Worm (Caenorhabditis elegans) whole organism, young adult: ENCODE data around the gene ZK899.1.

Experiments
- B0035.1 ChIP-seq: sonication (generic microtip); optimal IDR thresholded peaks from 2 replicates; lab custom pipeline; 2016; ENCODE audit warnings: missing genetic modification characterization, mild to moderate bottlenecking, missing compliant biosample characterization, missing genotype, missing genetic modification reagents
- K12H6.12 ChIP-seq: fragments of 200-800 bp; sonication (Bioruptor generic); optimal IDR thresholded peaks from 2 replicates; lab custom pipeline; 2018; ENCODE audit warnings: mild to moderate bottlenecking, missing genetic modification characterization, missing compliant biosample characterization
- T07F8.4 ChIP-seq: sonication (generic microtip); optimal IDR thresholded peaks from 2 replicates; lab custom pipeline; 2016; ENCODE audit warnings: mild to moderate bottlenecking, missing genetic modification characterization, moderate library complexity, missing compliant biosample characterization
- Y67H2A.10 ChIP-seq: fragments of 200-800 bp; sonication (Bioruptor generic); conservative IDR thresholded peaks from 2 replicates; pipeline ENCODE4 v1.3.6; 2022; ENCODE audit warnings: missing genetic modification reagents, missing genetic modification characterization, missing compliant biosample characterization
- Y95B8A.8 ChIP-seq: fragments of 200-800 bp; sonication (Bioruptor generic); IDR thresholded peaks from 2 replicates; pipeline ENCODE4 v1.3.6; 2022; ENCODE audit warnings: missing genetic modification reagents, missing genetic modification characterization, missing compliant biosample characterization
- ZK185.1 ChIP-seq: sonication (generic microtip); optimal IDR thresholded peaks from 2 replicates; lab custom pipeline; 2016; ENCODE audit warnings: mild to moderate bottlenecking, missing genetic modification characterization, missing compliant biosample characterization; ENCODE audit not compliant: poor library complexity, severe bottlenecking
- atf-7 ChIP-seq: sonication (generic microtip); optimal IDR thresholded peaks from 2 replicates; lab custom pipeline; 2017; ENCODE audit warnings: mild to moderate bottlenecking, missing genetic modification characterization, missing compliant biosample characterization
- attf-5 ChIP-seq: fragments of 200-800 bp; sonication (Bioruptor generic); optimal IDR thresholded peaks from 2 replicates; lab custom pipeline; 2018; ENCODE audit warnings: mild to moderate bottlenecking, missing genetic modification characterization, missing compliant biosample characterization
- bed-1 ChIP-seq: fragments of 200-800 bp; sonication (Bioruptor generic); IDR thresholded peaks from 2 replicates; pipeline ENCODE4 v1.3.6; 2022; ENCODE audit warnings: missing genetic modification reagents, missing genetic modification characterization, missing compliant biosample characterization
- bed-2 ChIP-seq: fragments of 200-800 bp; sonication (Bioruptor generic); IDR thresholded peaks from 2 replicates; pipeline ENCODE4 v1.3.6; 2022; ENCODE audit warnings: missing genetic modification reagents, missing genetic modification characterization, missing compliant biosample characterization
- cebp-1 ChIP-seq, 2 experiments: fragments of 200-800 bp in 1 of 2; sonication (Bioruptor generic) in 1 of 2; sonication (generic microtip) in 1 of 2; IDR thresholded peaks in 1 of 2; optimal IDR thresholded peaks in 1 of 2; 2 replicates each; pipeline versions ENCODE4 v1.3.6 to Lab custom; 2017 to 2022; ENCODE audit warnings: missing compliant biosample characterization in 2 of 2, missing genetic modification characterization in 2 of 2, mild to moderate bottlenecking in 1 of 2, missing genetic modification reagents in 1 of 2, moderate library complexity in 1 of 2
- cebp-2 ChIP-seq: fragments of 200-800 bp; sonication (Bioruptor generic); IDR thresholded peaks from 2 replicates; pipeline ENCODE4 v1.3.6; 2022; ENCODE audit warnings: missing genetic modification characterization, missing compliant biosample characterization
- ceh-100 ChIP-seq: fragments of 200-800 bp; sonication (Bioruptor generic); IDR thresholded peaks from 2 replicates; pipeline ENCODE4 v1.3.6; 2022; ENCODE audit warnings: missing genetic modification reagents, missing genetic modification characterization, missing compliant biosample characterization
- ceh-40 ChIP-seq: fragments of 200-800 bp; sonication (Bioruptor generic); IDR thresholded peaks from 2 replicates; pipeline ENCODE4 v1.3.6; 2022; ENCODE audit warnings: missing genetic modification characterization, missing compliant biosample characterization
- ceh-79 ChIP-seq: sonication (generic microtip); optimal IDR thresholded peaks from 2 replicates; lab custom pipeline; 2017; ENCODE audit warnings: mild to moderate bottlenecking, missing genetic modification characterization, missing compliant biosample characterization
- chd-7 ChIP-seq: sonication (generic microtip); optimal IDR thresholded peaks from 2 replicates; lab custom pipeline; 2016; ENCODE audit warnings: mild to moderate bottlenecking, missing genetic modification characterization, moderate library complexity, missing compliant biosample characterization
- die-1 ChIP-seq: sonication (generic microtip); optimal IDR thresholded peaks from 2 replicates; lab custom pipeline; 2016; ENCODE audit warnings: missing genotype, mild to moderate bottlenecking, missing genetic modification characterization, missing compliant biosample characterization
- egl-44 ChIP-seq: fragments of 200-800 bp; sonication (Bioruptor generic); IDR thresholded peaks from 2 replicates; pipeline ENCODE4 v1.3.6; 2022; ENCODE audit warnings: missing genetic modification reagents, missing genetic modification characterization, missing compliant biosample characterization
- ekl-4 ChIP-seq: fragments of 200-800 bp; sonication (Bioruptor generic); IDR thresholded peaks from 2 replicates; pipeline ENCODE4 v1.3.6; 2022; ENCODE audit warnings: missing genetic modification reagents, missing genetic modification characterization, missing compliant biosample characterization
- ets-4 ChIP-seq: fragments of 200-800 bp; sonication (Bioruptor generic); optimal IDR thresholded peaks from 2 replicates; lab custom pipeline; 2018; ENCODE audit warnings: mild to moderate bottlenecking, missing genetic modification characterization, missing compliant biosample characterization
- fkh-3 ChIP-seq: sonication (generic microtip); optimal IDR thresholded peaks from 2 replicates; lab custom pipeline; 2016; ENCODE audit warnings: mild to moderate bottlenecking, missing genetic modification characterization, missing compliant biosample characterization
- hmg-1.2 ChIP-seq: fragments of 200-800 bp; sonication (Bioruptor generic); IDR thresholded peaks from 2 replicates; pipeline ENCODE4 v1.3.6; 2022; ENCODE audit warnings: missing genetic modification reagents, missing genetic modification characterization, missing compliant biosample characterization
- hrde-1 ChIP-seq: sonication (generic microtip); optimal IDR thresholded peaks from 2 replicates; lab custom pipeline; 2016; ENCODE audit warnings: missing genetic modification characterization, mild to moderate bottlenecking, missing compliant biosample characterization, moderate library complexity, missing genotype, missing genetic modification reagents, borderline replicate concordance
- let-607 ChIP-seq, 2 experiments: fragments of 200-800 bp in 1 of 2; sonication (Bioruptor generic) in 1 of 2; sonication (generic microtip) in 1 of 2; optimal IDR thresholded peaks; 2 replicates each; lab custom pipeline; 2016 to 2018; ENCODE audit warnings: mild to moderate bottlenecking in 2 of 2, missing compliant biosample characterization in 2 of 2, missing genetic modification characterization in 2 of 2, moderate library complexity in 2 of 2, missing genotype in 1 of 2
- lsy-27 ChIP-seq: sonication (generic microtip); optimal IDR thresholded peaks from 2 replicates; lab custom pipeline; 2017; ENCODE audit warnings: missing genetic modification characterization, mild to moderate bottlenecking, missing compliant biosample characterization, antibody characterized with exemption, missing genotype, borderline replicate concordance; ENCODE audit not compliant: insufficient read depth
- madf-10 ChIP-seq: sonication (generic microtip); optimal IDR thresholded peaks from 2 replicates; lab custom pipeline; 2016; ENCODE audit warnings: mild to moderate bottlenecking, missing genetic modification characterization, missing compliant biosample characterization
- mel-28 ChIP-seq: sonication (generic microtip); optimal IDR thresholded peaks from 2 replicates; lab custom pipeline; 2016; ENCODE audit warnings: borderline replicate concordance, mild to moderate bottlenecking, missing genetic modification characterization, missing compliant biosample characterization
- nfya-2 ChIP-seq: fragments of 200-800 bp; sonication (Bioruptor generic); IDR thresholded peaks from 2 replicates; pipeline ENCODE4 v1.3.6; 2022; ENCODE audit warnings: missing genetic modification reagents, missing genetic modification characterization, missing compliant biosample characterization
- nfyb-1 ChIP-seq: fragments of 200-800 bp; sonication (Bioruptor generic); IDR thresholded peaks from 2 replicates; pipeline ENCODE4 v1.3.6; 2022; ENCODE audit warnings: missing genetic modification reagents, missing genetic modification characterization, missing compliant biosample characterization
- pbrm-1 ChIP-seq: fragments of 200-800 bp; sonication (Bioruptor generic); IDR thresholded peaks from 2 replicates; pipeline ENCODE4 v1.3.6; 2022; ENCODE audit warnings: missing genetic modification reagents, missing genetic modification characterization, missing compliant biosample characterization
- sea-2 ChIP-seq: fragments of 200-800 bp; sonication (Bioruptor generic); IDR thresholded peaks from 2 replicates; pipeline ENCODE4 v1.3.6; 2022; ENCODE audit warnings: missing genetic modification characterization, missing compliant biosample characterization
- snpc-1.1 ChIP-seq: sonication (generic microtip); optimal IDR thresholded peaks from 2 replicates; lab custom pipeline; 2017; ENCODE audit warnings: missing genetic modification characterization, mild to moderate bottlenecking, missing compliant biosample characterization, antibody characterized with exemption, moderate library complexity, missing genotype, missing genetic modification reagents; ENCODE audit not compliant: insufficient read depth
- zfh-2 ChIP-seq: fragments of 200-800 bp; sonication (Bioruptor generic); conservative IDR thresholded peaks from 2 replicates; pipeline ENCODE4 v1.3.6; 2022; ENCODE audit warnings: missing genetic modification reagents, missing genetic modification characterization, missing compliant biosample characterization
- ztf-28 ChIP-seq: fragments of 200-800 bp; sonication (Bioruptor generic); IDR thresholded peaks from 2 replicates; pipeline ENCODE4 v1.3.6; 2022; ENCODE audit warnings: missing genetic modification reagents, missing genetic modification characterization, missing compliant biosample characterization

Gene ZK899.1

DNA sequence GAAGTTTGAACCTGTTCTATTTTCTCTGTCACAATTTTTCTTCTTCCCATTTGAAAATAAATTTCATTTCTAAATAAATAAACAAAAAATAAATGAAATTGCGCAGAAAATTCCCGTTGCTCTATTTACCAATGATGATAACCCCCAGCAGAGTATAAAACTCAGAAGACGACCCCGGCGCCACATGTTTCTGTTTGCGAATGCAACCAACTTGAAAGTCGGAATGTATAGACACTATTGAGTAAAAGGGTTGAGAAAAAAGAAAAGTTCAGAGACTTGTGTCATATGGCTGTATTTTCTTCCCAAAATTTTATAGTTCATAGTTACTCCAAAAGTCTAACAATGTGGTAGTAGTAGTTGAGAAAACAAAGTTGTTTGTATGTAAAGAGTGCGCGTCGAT, 34.8 kb upstream of the ZK899.1 start:
- TF ChIP-seq nfya-2 (GFP tag; lab: Robert Waterston, UW) (no peak), bed-1 (GFP tag; lab: Robert Waterston, UW) (no peak), sea-2 (no peak), hrde-1 (tag; lab: Kevin White, UChicago) (no peak), B0035.1 (tag; lab: Kevin White, UChicago) (no peak), pbrm-1 (GFP tag; lab: Robert Waterston, UW) (no peak), nfyb-1 (GFP tag; lab: Robert Waterston, UW) (no peak), bed-2 (GFP tag; lab: Robert Waterston, UW) (no peak), T07F8.4 (tag; lab: Kevin White, UChicago) (no peak), cebp-2 (GFP tag; lab: Robert Waterston, UW) (no peak), attf-5 (GFP tag; lab: Kevin White, UChicago) (no peak), fkh-3 (tag; lab: Kevin White, UChicago) (no peak), mel-28 (tag; lab: Kevin White, UChicago) (no peak)

ce11 chrX:9417326-9417725, 29.1 kb upstream of the ZK899.1 start:
- TF ChIP-seq Y67H2A.10 (GFP tag; lab: Robert Waterston, UW), result no peak
- no peak for TF ChIP-seq hmg-1.2 (GFP tag; lab: Robert Waterston, UW)
- TF ChIP-seq ceh-100 (GFP tag; lab: Robert Waterston, UW), result no peak
- TF ChIP-seq zfh-2 (GFP tag; lab: Robert Waterston, UW), result no peak
- TF ChIP-seq madf-10 (tag; lab: Kevin White, UChicago), result no peak
- no peak for TF ChIP-seq ztf-28 (GFP tag; lab: Robert Waterston, UW)
- TF ChIP-seq let-607 (tag; optimal IDR thresholded peaks at IDR 0.05; lab: Kevin White, UChicago), result no peak
- TF ChIP-seq Y95B8A.8, result no peak
- TF ChIP-seq die-1 (tag; lab: Kevin White, UChicago), result no peak
- TF ChIP-seq K12H6.12 (tag; lab: Kevin White, UChicago), result no peak
- no peak for TF ChIP-seq lsy-27 (tag; lab: Kevin White, UChicago)
- TF ChIP-seq chd-7, result no peak
- no peak for TF ChIP-seq ceh-79 (tag; lab: Kevin White, UChicago)
- TF ChIP-seq ZK185.1 (tag; lab: Kevin White, UChicago), result no peak
- TF ChIP-seq atf-7 (tag; lab: Kevin White, UChicago), result no peak
- no peak for TF ChIP-seq cebp-1 (GFP tag; IDR thresholded peaks at IDR 0.05; lab: Robert Waterston, UW)
- no peak for TF ChIP-seq cebp-1 (tag; optimal IDR thresholded peaks at IDR 0.05; lab: Kevin White, UChicago)

DNA sequence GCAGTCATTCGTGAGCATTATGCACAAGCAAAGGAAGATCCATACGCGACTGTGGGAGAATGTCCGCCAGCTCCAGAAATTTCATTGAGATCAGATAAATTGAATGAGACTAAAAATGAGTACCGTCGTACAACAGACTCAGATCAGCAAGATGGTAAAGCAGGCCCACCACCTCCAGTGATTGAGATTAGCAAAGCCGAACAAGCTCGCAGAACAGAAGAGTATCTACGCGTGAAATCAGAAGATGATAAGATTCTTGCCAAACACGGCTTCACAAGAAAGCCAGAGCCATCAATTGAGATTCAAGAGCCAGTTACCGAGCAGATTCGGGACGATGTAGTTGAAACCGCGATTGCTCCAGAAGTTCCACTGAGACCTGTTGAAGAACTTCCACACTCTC, 28.5 kb upstream of the ZK899.1 start:
- TF ChIP-seq fkh-3 (tag; lab: Kevin White, UChicago) (no peak), ekl-4 (no peak), bed-2 (GFP tag; lab: Robert Waterston, UW) (no peak), pbrm-1 (GFP tag; lab: Robert Waterston, UW) (no peak), egl-44 (GFP tag; lab: Robert Waterston, UW) (no peak), ets-4 (GFP tag; lab: Kevin White, UChicago) (no peak), ceh-79 (tag; lab: Kevin White, UChicago) (no peak), ceh-40 (GFP tag; lab: Robert Waterston, UW) (no peak), snpc-1.1 (tag; lab: Kevin White, UChicago) (no peak)
